Worm (Caenorhabditis elegans) whole organism, L1 larva: ENCODE measurements around the gene nhr-118.
A peak's percentile ranks its signal among the peaks of the same experiment; 100 is the strongest.

ENCODE experiments used
- C16A3.4 ChIP-seq: fragments of 150-350 bp; optimal IDR thresholded peaks from 2 replicates; lab custom pipeline; 2014; ENCODE audit warnings: missing biosample characterization, missing genetic modification characterization
- C34B4.2 ChIP-seq: sonication (generic microtip); optimal IDR thresholded peaks from 2 replicates; lab custom pipeline; 2017; ENCODE audit warnings: mild to moderate bottlenecking, missing genetic modification characterization, missing compliant biosample characterization
- aly-2 ChIP-seq: fragments of 150-350 bp; optimal IDR thresholded peaks from 2 replicates; lab custom pipeline; 2014; ENCODE audit warnings: missing biosample characterization, missing genetic modification characterization
- blmp-1 ChIP-seq: fragments of 150-350 bp; optimal IDR thresholded peaks from 2 replicates; lab custom pipeline; 2014; ENCODE audit warnings: missing biosample characterization, missing genetic modification characterization
- ceh-82 ChIP-seq, 3 experiments: fragments of 150-350 bp in 1 of 3; sonication (generic microtip) in 2 of 3; optimal IDR thresholded peaks; 2 replicates each; lab custom pipeline; 2014 to 2017; ENCODE audit warnings: missing biosample characterization in 3 of 3, missing genetic modification characterization in 3 of 3
- dsc-1 ChIP-seq: sonication (generic microtip); optimal IDR thresholded peaks from 2 replicates; lab custom pipeline; 2016; ENCODE audit warnings: mild to moderate bottlenecking, missing genetic modification characterization, missing compliant biosample characterization
- efl-1 ChIP-seq, 4 experiments: fragments of 150-350 bp; optimal IDR thresholded peaks in 3 of 4; peaks in 1 of 4; 1 replicate in 1 of 4; 2 replicates in 3 of 4; lab custom pipeline; 2014; ENCODE audit warnings: missing biosample characterization in 2 of 4, missing genetic modification characterization in 2 of 4, missing genetic modification reagents in 2 of 4
- egl-27 ChIP-seq, 2 experiments: fragments of 150-350 bp in 1 of 2; sonication (generic microtip); optimal IDR thresholded peaks; 3 replicates each; lab custom pipeline; 2017 to 2018; ENCODE audit warnings: missing biosample characterization in 2 of 2, missing genetic modification characterization in 2 of 2, missing genetic modification reagents in 2 of 2
- fkh-4 ChIP-seq: sonication (generic microtip); optimal IDR thresholded peaks from 2 replicates; lab custom pipeline; 2016; ENCODE audit warnings: missing compliant biosample characterization, missing genetic modification characterization, borderline replicate concordance
- fkh-8 ChIP-seq: sonication (generic microtip); optimal IDR thresholded peaks from 2 replicates; lab custom pipeline; 2016; ENCODE audit warnings: mild to moderate bottlenecking, missing genetic modification characterization, missing compliant biosample characterization
- grh-1 ChIP-seq: fragments of 200-800 bp; sonication (Bioruptor generic); IDR thresholded peaks from 2 replicates; pipeline ENCODE4 v1.3.6; 2022; ENCODE audit warnings: missing genetic modification reagents, missing genetic modification characterization, missing compliant biosample characterization
- irx-1 ChIP-seq: sonication (generic microtip); optimal IDR thresholded peaks from 2 replicates; lab custom pipeline; 2016; ENCODE audit warnings: missing genetic modification characterization, missing compliant biosample characterization
- lin-13 ChIP-seq: fragments of 150-350 bp; optimal IDR thresholded peaks from 2 replicates; lab custom pipeline; 2014; ENCODE audit warnings: missing biosample characterization, missing genetic modification reagents, missing genetic modification characterization
- lin-14 ChIP-seq: fragments of 200-800 bp; sonication (Bioruptor generic); optimal IDR thresholded peaks from 2 replicates; lab custom pipeline; 2018; ENCODE audit warnings: mild to moderate bottlenecking, missing genetic modification characterization, moderate library complexity, missing compliant biosample characterization
- lin-35 ChIP-seq, 2 experiments: fragments of 150-350 bp; optimal IDR thresholded peaks; 2 replicates each; lab custom pipeline; 2014; ENCODE audit warnings: missing biosample characterization in 2 of 2, missing genetic modification characterization in 2 of 2, missing genetic modification reagents in 2 of 2
- lin-39 ChIP-seq: fragments of 150-350 bp; optimal IDR thresholded peaks from 2 replicates; lab custom pipeline; 2014; ENCODE audit warnings: missing biosample characterization, missing genetic modification reagents, missing genetic modification characterization
- lir-3 ChIP-seq: sonication (generic microtip); optimal IDR thresholded peaks from 2 replicates; lab custom pipeline; 2016; ENCODE audit warnings: mild to moderate bottlenecking, missing genetic modification characterization, moderate library complexity, missing compliant biosample characterization; ENCODE audit not compliant: poor library complexity
- mab-9 ChIP-seq: fragments of 200-800 bp; sonication (Bioruptor generic); IDR thresholded peaks from 2 replicates; pipeline ENCODE4 v1.3.6; 2022; ENCODE audit warnings: missing genetic modification reagents, missing genetic modification characterization, missing compliant biosample characterization
- nhr-12 ChIP-seq: sonication (generic microtip); optimal IDR thresholded peaks from 2 replicates; lab custom pipeline; 2017; ENCODE audit warnings: missing biosample characterization, missing genetic modification characterization
- nhr-19 ChIP-seq: fragments of 200-800 bp; sonication (Bioruptor generic); conservative IDR thresholded peaks from 2 replicates; pipeline ENCODE4 v1.3.6; 2022; ENCODE audit warnings: missing genetic modification characterization, missing compliant biosample characterization
- nhr-237 ChIP-seq: fragments of 150-350 bp; optimal IDR thresholded peaks from 2 replicates; lab custom pipeline; 2014; ENCODE audit warnings: missing biosample characterization, missing genetic modification characterization
- nhr-28 ChIP-seq: fragments of 150-350 bp; optimal IDR thresholded peaks from 2 replicates; lab custom pipeline; 2014; ENCODE audit warnings: missing biosample characterization, missing genetic modification characterization
- nhr-71 ChIP-seq: sonication (generic microtip); optimal IDR thresholded peaks from 2 replicates; lab custom pipeline; 2016; ENCODE audit warnings: mild to moderate bottlenecking, missing genetic modification characterization, moderate library complexity, missing compliant biosample characterization
- nhr-77 ChIP-seq: fragments of 150-350 bp; optimal IDR thresholded peaks from 2 replicates; lab custom pipeline; 2014; ENCODE audit warnings: missing biosample characterization, missing genetic modification characterization
- rnt-1 ChIP-seq: sonication (generic microtip); optimal IDR thresholded peaks from 2 replicates; lab custom pipeline; 2016; ENCODE audit warnings: mild to moderate bottlenecking, missing genetic modification characterization, moderate library complexity, missing compliant biosample characterization
- snpc-4 ChIP-seq: fragments of 150-350 bp; optimal IDR thresholded peaks from 2 replicates; lab custom pipeline; 2014; ENCODE audit warnings: missing biosample characterization, missing genetic modification characterization
- snu-23 ChIP-seq: sonication (generic microtip); optimal IDR thresholded peaks from 2 replicates; lab custom pipeline; 2016; ENCODE audit warnings: missing genetic modification characterization, missing compliant biosample characterization
- sox-4 ChIP-seq: sonication (generic microtip); optimal IDR thresholded peaks from 2 replicates; lab custom pipeline; 2016; ENCODE audit warnings: missing genetic modification characterization, missing compliant biosample characterization
- sptf-1 ChIP-seq: fragments of 150-350 bp; optimal IDR thresholded peaks from 2 replicates; lab custom pipeline; 2014; ENCODE audit warnings: missing biosample characterization, missing genetic modification characterization
- unc-30 ChIP-seq: sonication (generic microtip); optimal IDR thresholded peaks from 2 replicates; lab custom pipeline; 2017; ENCODE audit warnings: missing biosample characterization, missing genetic modification characterization
- zag-1 ChIP-seq: fragments of 150-350 bp; optimal IDR thresholded peaks from 2 replicates; lab custom pipeline; 2014; ENCODE audit warnings: missing biosample characterization, missing genetic modification characterization

Gene nhr-118

ce11 chrV:4407519-4407918 is at the start of gene nhr-118:
nhr-118 (plus strand) TSS chrV:4407819.
- TF ChIP-seq irx-1 (tag; lab: Kevin White, UChicago) (no peak), nhr-12 (no peak), C34B4.2 (tag; lab: Kevin White, UChicago) (no peak), nhr-77 (no peak), nhr-71 (tag; lab: Kevin White, UChicago) (no peak), blmp-1 (tag; lab: Kevin White, UChicago) (no peak), nhr-19 (GFP tag; lab: Robert Waterston, UW) (no peak), C16A3.4 (tag; lab: Kevin White, UChicago) (no peak), grh-1 (no peak), efl-1 (optimal IDR thresholded peaks at IDR 0.05; lab: Kevin White, UChicago) (no peak), efl-1 (GFP tag; optimal IDR thresholded peaks at IDR 0.05 in 1 of 2; lab: Kevin White, UChicago) (no peak), rnt-1 (no peak), sox-4 (tag; lab: Kevin White, UChicago) (no peak), lin-35 (GFP tag; optimal IDR thresholded peaks at IDR 0.05; lab: Kevin White, UChicago) (no peak), nhr-237 (tag; lab: Kevin White, UChicago) (no peak), snu-23 (GFP tag; lab: Kevin White, UChicago) (no peak), sptf-1 (tag; lab: Kevin White, UChicago) (no peak), lin-13 (GFP tag; lab: Kevin White, UChicago) (no peak), lir-3 (tag; lab: Kevin White, UChicago) (no peak)

- TF ChIP-seq lin-14 (GFP tag; lab: Kevin White, UChicago) (peak; percentile 37), lir-3 (tag; lab: Kevin White, UChicago) (no peak), snpc-4 (tag; lab: Kevin White, UChicago) (no peak), dsc-1 (tag; lab: Kevin White, UChicago) (peak; percentile 74), nhr-19 (GFP tag; lab: Robert Waterston, UW) (no peak), ceh-82 (tag; optimal IDR thresholded peaks at IDR 0.05; lab: Kevin White, UChicago) (no peak), aly-2 (no peak)
- TF ChIP-seq, all 84 proteins: peak for 2
These were observed 48.5 kb upstream of the nhr-118 start for ce11 chrV:4359127-4359526.

ce11 chrV:4360018-4360417 is 47.6 kb upstream of the nhr-118 start:
- TF ChIP-seq fkh-8 (tag; lab: Kevin White, UChicago), result no peak
- peak; percentile 46 for TF ChIP-seq lin-14 (GFP tag; lab: Kevin White, UChicago)
- no peak for TF ChIP-seq lin-39 (tag; lab: Kevin White, UChicago)

- TF ChIP-seq blmp-1 (tag; lab: Kevin White, UChicago) (peak; percentile 12), zag-1 (tag; lab: Kevin White, UChicago) (no peak)
These were observed 46.1 kb upstream of the nhr-118 start, which contains the start of gene F32D1.3 for ce11 chrV:4361505-4361904. F32D1.3 (minus strand) TSS chrV:4361569.

ce11 chrV:4364517-4364916 is 43.1 kb upstream of the nhr-118 start, which contains the start of gene grl-13:
grl-13 (minus strand) TSS chrV:4364617.
- TF ChIP-seq egl-27 (tag; optimal IDR thresholded peaks at IDR 0.05; lab: Kevin White, UChicago) (no peak), unc-30 (tag; lab: Kevin White, UChicago) (no peak), lin-35 (GFP tag; optimal IDR thresholded peaks at IDR 0.05; lab: Kevin White, UChicago) (no peak), nhr-12 (no peak), nhr-28 (tag; lab: Kevin White, UChicago) (no peak), mab-9 (GFP tag; lab: Robert Waterston, UW) (no peak)

- TF ChIP-seq fkh-4 (tag; lab: Kevin White, UChicago), result no peak
- TF ChIP-seq efl-1 (optimal IDR thresholded peaks at IDR 0.05; lab: Kevin White, UChicago), result no peak
- TF ChIP-seq efl-1 (GFP tag; optimal IDR thresholded peaks at IDR 0.05 in 1 of 2; lab: Kevin White, UChicago), result peak in 1 of 2 experiments; percentile 26
These were observed 41.2 kb upstream of the nhr-118 start, which contains the start of gene F32D1.11 for ce11 chrV:4366440-4366839. F32D1.11 (minus strand) TSS chrV:4366540.
